Fruit fly (Drosophila melanogaster): ENCODE data around the gene CG31198.

dm6 chr3R:21719420-21719933, 34.6 kb upstream of the CG31198 start, which contains the start of gene CG31176:
- no peak for TF ChIP-seq Dll (optimal IDR thresholded peaks at IDR 0.05)
- TF ChIP-seq CG8478 (optimal IDR thresholded peaks at IDR 0.05), result no peak
